Worm (Caenorhabditis elegans) whole organism, L1 larva: ENCODE results near the gene F42C5.4.

ENCODE experiments used
- C04F5.9 ChIP-seq: sonication (generic microtip); optimal IDR thresholded peaks from 2 replicates; lab custom pipeline; 2016; ENCODE audit warnings: missing genetic modification characterization, missing compliant biosample characterization
- C16A3.4 ChIP-seq: fragments of 150-350 bp; optimal IDR thresholded peaks from 2 replicates; lab custom pipeline; 2014; ENCODE audit warnings: missing biosample characterization, missing genetic modification characterization
- C34B4.2 ChIP-seq: sonication (generic microtip); optimal IDR thresholded peaks from 2 replicates; lab custom pipeline; 2017; ENCODE audit warnings: mild to moderate bottlenecking, missing genetic modification characterization, missing compliant biosample characterization
- Y116A8C.19 ChIP-seq: sonication (generic microtip); optimal IDR thresholded peaks from 2 replicates; lab custom pipeline; 2016; ENCODE audit warnings: missing compliant biosample characterization, missing genetic modification characterization, borderline replicate concordance
- aha-1 ChIP-seq: fragments of 150-350 bp; optimal IDR thresholded peaks from 2 replicates; lab custom pipeline; 2014; ENCODE audit warnings: missing biosample characterization, missing genetic modification characterization
- ama-1 ChIP-seq: fragments of 150-350 bp; optimal IDR thresholded peaks from 2 replicates; lab custom pipeline; 2014
- blmp-1 ChIP-seq: fragments of 150-350 bp; optimal IDR thresholded peaks from 2 replicates; lab custom pipeline; 2014; ENCODE audit warnings: missing biosample characterization, missing genetic modification characterization
- ceh-63 ChIP-seq: fragments of 200-800 bp; sonication (Bioruptor generic); optimal IDR thresholded peaks from 2 replicates; lab custom pipeline; 2018; ENCODE audit warnings: mild to moderate bottlenecking, missing genetic modification characterization, missing compliant biosample characterization
- ceh-8 ChIP-seq: fragments of 200-800 bp; sonication (Bioruptor generic); optimal IDR thresholded peaks from 2 replicates; lab custom pipeline; 2018; ENCODE audit warnings: mild to moderate bottlenecking, missing genetic modification characterization, moderate library complexity, missing compliant biosample characterization
- ceh-82 ChIP-seq, 3 experiments: fragments of 150-350 bp in 1 of 3; sonication (generic microtip) in 2 of 3; optimal IDR thresholded peaks; 2 replicates each; lab custom pipeline; 2014 to 2017; ENCODE audit warnings: missing biosample characterization in 3 of 3, missing genetic modification characterization in 3 of 3
- ceh-88 ChIP-seq: fragments of 200-800 bp; sonication (Bioruptor generic); IDR thresholded peaks from 2 replicates; pipeline ENCODE4 v1.3.6; 2022; ENCODE audit warnings: missing genetic modification characterization, missing compliant biosample characterization
- ceh-90 ChIP-seq: sonication (generic microtip); optimal IDR thresholded peaks from 2 replicates; lab custom pipeline; 2016; ENCODE audit warnings: missing genetic modification characterization, missing compliant biosample characterization
- ces-1 ChIP-seq: fragments of 150-350 bp; optimal IDR thresholded peaks from 2 replicates; lab custom pipeline; 2014; ENCODE audit warnings: missing biosample characterization, missing genetic modification reagents, missing genetic modification characterization
- efl-3 ChIP-seq: fragments of 200-800 bp; sonication (Bioruptor generic); optimal IDR thresholded peaks from 2 replicates; lab custom pipeline; 2018; ENCODE audit warnings: mild to moderate bottlenecking, missing genetic modification characterization, missing compliant biosample characterization
- egl-27 ChIP-seq, 2 experiments: fragments of 150-350 bp in 1 of 2; sonication (generic microtip); optimal IDR thresholded peaks; 3 replicates each; lab custom pipeline; 2017 to 2018; ENCODE audit warnings: missing biosample characterization in 2 of 2, missing genetic modification characterization in 2 of 2, missing genetic modification reagents in 2 of 2
- elt-3 ChIP-seq, 6 experiments: fragments of 150-350 bp in 1 of 6; sonication (generic microtip); optimal IDR thresholded peaks; 2 replicates each; lab custom pipeline; 2017 to 2018; ENCODE audit warnings: missing biosample characterization in 6 of 6, missing genetic modification characterization in 6 of 6, inconsistent platforms in 1 of 6
- fkh-10 ChIP-seq: sonication (generic microtip); optimal IDR thresholded peaks from 2 replicates; lab custom pipeline; 2017; ENCODE audit warnings: missing biosample characterization, missing genetic modification reagents, missing genetic modification characterization
- fkh-8 ChIP-seq: sonication (generic microtip); optimal IDR thresholded peaks from 2 replicates; lab custom pipeline; 2016; ENCODE audit warnings: mild to moderate bottlenecking, missing genetic modification characterization, missing compliant biosample characterization
- fos-1 ChIP-seq: fragments of 150-350 bp; optimal IDR thresholded peaks from 2 replicates; lab custom pipeline; 2014; ENCODE audit warnings: missing biosample characterization, missing genetic modification characterization
- hpl-2 ChIP-seq: fragments of 150-350 bp; optimal IDR thresholded peaks from 2 replicates; lab custom pipeline; 2014; ENCODE audit warnings: missing biosample characterization, missing genetic modification reagents, missing genetic modification characterization
- irx-1 ChIP-seq: sonication (generic microtip); optimal IDR thresholded peaks from 2 replicates; lab custom pipeline; 2016; ENCODE audit warnings: missing genetic modification characterization, missing compliant biosample characterization
- isw-1 ChIP-seq: fragments of 200-800 bp; sonication (Bioruptor generic); IDR thresholded peaks from 2 replicates; pipeline ENCODE4 v1.3.6; 2022; ENCODE audit warnings: missing genetic modification characterization, missing compliant biosample characterization
- jun-1 ChIP-seq: fragments of 150-350 bp; optimal IDR thresholded peaks from 2 replicates; lab custom pipeline; 2014; ENCODE audit warnings: missing biosample characterization, missing genetic modification reagents, missing genetic modification characterization
- lin-13 ChIP-seq: fragments of 150-350 bp; optimal IDR thresholded peaks from 2 replicates; lab custom pipeline; 2014; ENCODE audit warnings: missing biosample characterization, missing genetic modification reagents, missing genetic modification characterization
- lin-14 ChIP-seq: fragments of 200-800 bp; sonication (Bioruptor generic); optimal IDR thresholded peaks from 2 replicates; lab custom pipeline; 2018; ENCODE audit warnings: mild to moderate bottlenecking, missing genetic modification characterization, moderate library complexity, missing compliant biosample characterization
- lin-15B ChIP-seq: fragments of 150-350 bp; sonication (generic microtip); optimal IDR thresholded peaks from 3 replicates; lab custom pipeline; 2014; ENCODE audit warnings: missing biosample characterization, missing genetic modification characterization
- lin-35 ChIP-seq, 2 experiments: fragments of 150-350 bp; optimal IDR thresholded peaks; 2 replicates each; lab custom pipeline; 2014; ENCODE audit warnings: missing biosample characterization in 2 of 2, missing genetic modification characterization in 2 of 2, missing genetic modification reagents in 2 of 2
- lsy-2 ChIP-seq, 2 experiments: fragments of 150-350 bp; optimal IDR thresholded peaks; 2 replicates each; lab custom pipeline; 2014; ENCODE audit warnings: missing biosample characterization in 2 of 2, missing genetic modification characterization in 2 of 2
- mab-9 ChIP-seq: fragments of 200-800 bp; sonication (Bioruptor generic); IDR thresholded peaks from 2 replicates; pipeline ENCODE4 v1.3.6; 2022; ENCODE audit warnings: missing genetic modification reagents, missing genetic modification characterization, missing compliant biosample characterization
- mdl-1 ChIP-seq, 2 experiments: fragments of 150-350 bp; optimal IDR thresholded peaks; 2 replicates each; lab custom pipeline; 2014 to 2017; ENCODE audit warnings: missing biosample characterization in 2 of 2, missing genetic modification characterization in 2 of 2, inconsistent platforms in 1 of 2
- mef-2 ChIP-seq: fragments of 150-350 bp; optimal IDR thresholded peaks from 2 replicates; lab custom pipeline; 2014; ENCODE audit warnings: missing biosample characterization, missing genetic modification characterization
- mep-1 ChIP-seq: fragments of 150-350 bp; optimal IDR thresholded peaks from 2 replicates; lab custom pipeline; 2014; ENCODE audit warnings: missing biosample characterization, missing genetic modification characterization
- nhr-11 ChIP-seq: fragments of 150-350 bp; optimal IDR thresholded peaks from 2 replicates; lab custom pipeline; 2014; ENCODE audit warnings: missing biosample characterization, missing genetic modification characterization
- nhr-12 ChIP-seq: sonication (generic microtip); optimal IDR thresholded peaks from 2 replicates; lab custom pipeline; 2017; ENCODE audit warnings: missing biosample characterization, missing genetic modification characterization
- nhr-19 ChIP-seq: fragments of 200-800 bp; sonication (Bioruptor generic); conservative IDR thresholded peaks from 2 replicates; pipeline ENCODE4 v1.3.6; 2022; ENCODE audit warnings: missing genetic modification characterization, missing compliant biosample characterization
- nhr-237 ChIP-seq: fragments of 150-350 bp; optimal IDR thresholded peaks from 2 replicates; lab custom pipeline; 2014; ENCODE audit warnings: missing biosample characterization, missing genetic modification characterization
- nhr-28 ChIP-seq: fragments of 150-350 bp; optimal IDR thresholded peaks from 2 replicates; lab custom pipeline; 2014; ENCODE audit warnings: missing biosample characterization, missing genetic modification characterization
- nhr-71 ChIP-seq: sonication (generic microtip); optimal IDR thresholded peaks from 2 replicates; lab custom pipeline; 2016; ENCODE audit warnings: mild to moderate bottlenecking, missing genetic modification characterization, moderate library complexity, missing compliant biosample characterization
- nhr-76 ChIP-seq: sonication (generic microtip); optimal IDR thresholded peaks from 2 replicates; lab custom pipeline; 2017; ENCODE audit warnings: missing biosample characterization, missing genetic modification characterization
- nhr-84 ChIP-seq: sonication (generic microtip); optimal IDR thresholded peaks from 2 replicates; lab custom pipeline; 2017; ENCODE audit warnings: missing biosample characterization, missing genetic modification characterization
- nhr-85 ChIP-seq: sonication (generic microtip); peaks from one replicate; lab custom pipeline; 2016; ENCODE audit warnings: missing genetic modification characterization, inconsistent platforms, missing compliant biosample characterization
- pag-3 ChIP-seq: sonication (generic microtip); optimal IDR thresholded peaks from 2 replicates; lab custom pipeline; 2017; ENCODE audit warnings: missing genetic modification characterization, mild to moderate bottlenecking, missing compliant biosample characterization, antibody characterized with exemption, borderline replicate concordance; ENCODE audit not compliant: insufficient read depth
- pax-3 ChIP-seq: fragments of 200-800 bp; sonication (Bioruptor generic); optimal IDR thresholded peaks from 2 replicates; lab custom pipeline; 2018; ENCODE audit warnings: mild to moderate bottlenecking, missing genetic modification characterization, moderate library complexity, missing compliant biosample characterization
- pqm-1 ChIP-seq: sonication (generic microtip); optimal IDR thresholded peaks from 3 replicates; lab custom pipeline; 2017; ENCODE audit warnings: missing biosample characterization, missing genetic modification characterization
- rnt-1 ChIP-seq: sonication (generic microtip); optimal IDR thresholded peaks from 2 replicates; lab custom pipeline; 2016; ENCODE audit warnings: mild to moderate bottlenecking, missing genetic modification characterization, moderate library complexity, missing compliant biosample characterization
- skn-1 ChIP-seq: fragments of 150-350 bp; optimal IDR thresholded peaks from 2 replicates; lab custom pipeline; 2014; ENCODE audit warnings: missing biosample characterization, missing genetic modification characterization
- snpc-4 ChIP-seq: fragments of 150-350 bp; optimal IDR thresholded peaks from 2 replicates; lab custom pipeline; 2014; ENCODE audit warnings: missing biosample characterization, missing genetic modification characterization
- sox-4 ChIP-seq: sonication (generic microtip); optimal IDR thresholded peaks from 2 replicates; lab custom pipeline; 2016; ENCODE audit warnings: missing genetic modification characterization, missing compliant biosample characterization
- swsn-7 ChIP-seq: sonication (generic microtip); optimal IDR thresholded peaks from 2 replicates; lab custom pipeline; 2016; ENCODE audit warnings: missing genetic modification characterization, missing compliant biosample characterization
- tbx-2 ChIP-seq: sonication (generic microtip); optimal IDR thresholded peaks from 2 replicates; lab custom pipeline; 2016; ENCODE audit warnings: missing genetic modification characterization, missing compliant biosample characterization
- tlp-1 ChIP-seq: fragments of 150-350 bp; optimal IDR thresholded peaks from 2 replicates; lab custom pipeline; 2014; ENCODE audit warnings: missing biosample characterization, missing genetic modification characterization
- unc-30 ChIP-seq: sonication (generic microtip); optimal IDR thresholded peaks from 2 replicates; lab custom pipeline; 2017; ENCODE audit warnings: missing biosample characterization, missing genetic modification characterization
- xbp-1 ChIP-seq: sonication (generic microtip); optimal IDR thresholded peaks from 2 replicates; lab custom pipeline; 2016; ENCODE audit warnings: missing genetic modification characterization, missing compliant biosample characterization
- ztf-11 ChIP-seq, 2 experiments: sonication (generic microtip); optimal IDR thresholded peaks; 2 replicates each; lab custom pipeline; 2016 to 2017; ENCODE audit warnings: missing genetic modification characterization in 2 of 2, missing biosample characterization in 1 of 2, missing compliant biosample characterization in 1 of 2
- ztf-4 ChIP-seq: fragments of 150-350 bp; optimal IDR thresholded peaks from 2 replicates; lab custom pipeline; 2014; ENCODE audit warnings: missing biosample characterization, missing genetic modification characterization

The F42C5.4 gene

ce11 chrIV:7258253-7258652 is 33.7 kb downstream of the F42C5.4 start, which contains the start of gene C06E4.6 (continued):
- TF ChIP-seq hpl-2 (GFP tag; lab: Kevin White, UChicago) (no peak), isw-1 (GFP tag; lab: Robert Waterston, UW) (no peak), ztf-11 (tag; optimal IDR thresholded peaks at IDR 0.05; lab: Kevin White, UChicago) (no peak), mep-1 (no peak), Y116A8C.19 (tag; lab: Kevin White, UChicago) (no peak), blmp-1 (tag; lab: Kevin White, UChicago) (peak; percentile 37), nhr-11 (no peak), ceh-63 (no peak), ces-1 (no peak), nhr-76 (tag; lab: Kevin White, UChicago) (no peak), nhr-28 (tag; lab: Kevin White, UChicago) (no peak), nhr-12 (tag; lab: Kevin White, UChicago) (no peak), lin-15B (tag; lab: Kevin White, UChicago) (no peak), pag-3 (tag; lab: Kevin White, UChicago) (no peak), lsy-2 (tag; optimal IDR thresholded peaks at IDR 0.05; lab: Kevin White, UChicago) (no peak), C04F5.9 (tag; lab: Kevin White, UChicago) (no peak), nhr-19 (GFP tag; lab: Robert Waterston, UW) (peak; percentile 30), lin-14 (GFP tag; lab: Kevin White, UChicago) (peak; percentile 77), nhr-85 (tag; lab: Kevin White, UChicago) (peak; percentile 70), mab-9 (GFP tag; lab: Robert Waterston, UW) (no peak), egl-27 (tag; optimal IDR thresholded peaks at IDR 0.05; lab: Kevin White, UChicago) (no peak), mdl-1 (tag; optimal IDR thresholded peaks at IDR 0.05; lab: Kevin White, UChicago) (no peak), jun-1 (tag; lab: Kevin White, UChicago) (no peak), ceh-8 (no peak), swsn-7 (tag; lab: Kevin White, UChicago) (no peak), C34B4.2 (tag; lab: Kevin White, UChicago) (no peak), fkh-10 (GFP tag; lab: Kevin White, UChicago) (no peak), ztf-4 (tag; lab: Kevin White, UChicago) (no peak), mef-2 (no peak), pax-3 (tag; lab: Kevin White, UChicago) (no peak), nhr-84 (no peak), ceh-82 (tag; optimal IDR thresholded peaks at IDR 0.05; lab: Kevin White, UChicago) (peak in 1 of 3 experiments; percentile 10), fkh-8 (tag; lab: Kevin White, UChicago) (peak; percentile 43), xbp-1 (tag; lab: Kevin White, UChicago) (no peak), fos-1 (tag; lab: Kevin White, UChicago) (no peak), pqm-1 (tag; lab: Kevin White, UChicago) (no peak), nhr-237 (peak; percentile 18), tlp-1 (no peak), rnt-1 (tag; lab: Kevin White, UChicago) (peak; percentile 19), efl-3 (GFP tag; lab: Kevin White, UChicago) (no peak), snpc-4 (tag; lab: Kevin White, UChicago) (no peak), nhr-71 (tag; lab: Kevin White, UChicago) (peak; percentile 50), irx-1 (tag; lab: Kevin White, UChicago) (no peak), ama-1 (lab: Kevin White, UChicago) (no peak), elt-3 (tag; optimal IDR thresholded peaks at IDR 0.05; lab: Kevin White, UChicago) (no peak), skn-1 (no peak), C16A3.4 (tag; lab: Kevin White, UChicago) (no peak), lin-13 (GFP tag; lab: Kevin White, UChicago) (no peak), aha-1 (tag; lab: Kevin White, UChicago) (no peak), tbx-2 (no peak), sox-4 (no peak), unc-30 (tag; lab: Kevin White, UChicago) (no peak), lin-35 (GFP tag; optimal IDR thresholded peaks at IDR 0.05; lab: Kevin White, UChicago) (peak in 1 of 2 experiments; percentile 34), ceh-90 (tag; lab: Kevin White, UChicago) (no peak), ceh-88 (GFP tag; lab: Robert Waterston, UW) (no peak)
